Fruit fly (Drosophila melanogaster) whole organism, embryonic: Measurements from ENCODE around the gene CG4293.
A peak's percentile ranks its signal among the peaks of the same experiment; 100 is the strongest.

Experiments used
- BEAF-32 ChIP-seq: fragments of 200-800 bp; sonication (Bioruptor generic); optimal IDR thresholded peaks from 3 replicates; lab custom pipeline; 2017; ENCODE audit warnings: missing biosample characterization, missing genetic modification characterization, mild to moderate bottlenecking, moderate library complexity, missing genetic modification reagents
- CG10274 ChIP-seq: fragments of 200-800 bp; sonication (Bioruptor generic); optimal IDR thresholded peaks from 3 replicates; lab custom pipeline; 2017; ENCODE audit warnings: missing biosample characterization, mild to moderate bottlenecking, missing genetic modification characterization
- CG10654 ChIP-seq: fragments of 200-800 bp; sonication (Bioruptor generic); optimal IDR thresholded peaks from 2 replicates; lab custom pipeline; 2016; ENCODE audit warnings: missing biosample characterization, missing genetic modification characterization
- CG11504 ChIP-seq: fragments of 200-800 bp; sonication (Bioruptor generic); optimal IDR thresholded peaks from 3 replicates; lab custom pipeline; 2019; ENCODE audit warnings: missing biosample characterization, mild to moderate bottlenecking, missing genetic modification characterization, moderate library complexity
- CG11695 ChIP-seq: fragments of 200-800 bp; sonication (Bioruptor generic); IDR thresholded peaks from 3 replicates; pipeline ENCODE4 v1.3.6; 2022; ENCODE audit warnings: missing biosample characterization, missing genetic modification characterization
- CG12155 ChIP-seq: fragments of 200-800 bp; sonication (Bioruptor generic); optimal IDR thresholded peaks from 3 replicates; lab custom pipeline; 2016; ENCODE audit warnings: missing biosample characterization, missing genetic modification characterization
- CG14667 ChIP-seq: fragments of 200-800 bp; sonication (Bioruptor generic); IDR thresholded peaks from 2 replicates; pipeline ENCODE4 v1.3.6; 2022; ENCODE audit warnings: missing biosample characterization, missing genetic modification characterization
- CG14965 ChIP-seq: fragments of 200-800 bp; sonication (Bioruptor generic); optimal IDR thresholded peaks from 2 replicates; lab custom pipeline; 2016; ENCODE audit warnings: missing biosample characterization, missing genetic modification characterization, borderline replicate concordance
- CG2199 ChIP-seq: fragments of 200-800 bp; sonication (Bioruptor generic); IDR thresholded peaks from 3 replicates; pipeline ENCODE4 v1.3.6; 2022; ENCODE audit warnings: missing biosample characterization, missing genetic modification characterization
- CG31224 ChIP-seq: fragments of 200-800 bp; sonication (Bioruptor generic); IDR thresholded peaks from 2 replicates; pipeline ENCODE4 v1.3.6; 2022; ENCODE audit warnings: missing biosample characterization, missing genetic modification characterization
- CG33213 ChIP-seq: fragments of 200-800 bp; sonication (Bioruptor generic); optimal IDR thresholded peaks from 3 replicates; lab custom pipeline; 2016; ENCODE audit warnings: missing biosample characterization, missing genetic modification characterization
- CG4404 ChIP-seq: fragments of 200-800 bp; sonication (Bioruptor generic); IDR thresholded peaks from 2 replicates; pipeline ENCODE4 v1.3.6; 2022; ENCODE audit warnings: missing biosample characterization, missing genetic modification characterization
- CG4707 ChIP-seq: fragments of 200-800 bp; sonication (Bioruptor generic); optimal IDR thresholded peaks from 2 replicates; lab custom pipeline; 2018; ENCODE audit warnings: missing biosample characterization, mild to moderate bottlenecking, missing genetic modification characterization, moderate library complexity
- CG6175 ChIP-seq: fragments of 200-800 bp; sonication (Bioruptor generic); IDR thresholded peaks from 3 replicates; pipeline ENCODE4 v1.3.6; 2022; ENCODE audit warnings: missing biosample characterization, missing genetic modification characterization
- CG6765 ChIP-seq: fragments of 200-800 bp; sonication (Bioruptor generic); optimal IDR thresholded peaks from 3 replicates; lab custom pipeline; 2017; ENCODE audit warnings: missing biosample characterization, mild to moderate bottlenecking, missing genetic modification characterization
- CG7271 ChIP-seq: fragments of 200-800 bp; sonication (Bioruptor generic); optimal IDR thresholded peaks from 2 replicates; lab custom pipeline; 2018; ENCODE audit warnings: missing biosample characterization, mild to moderate bottlenecking, missing genetic modification characterization, moderate library complexity
- CG7928 ChIP-seq: fragments of 200-800 bp; sonication (Bioruptor generic); optimal IDR thresholded peaks from 2 replicates; lab custom pipeline; 2017; ENCODE audit warnings: missing biosample characterization, mild to moderate bottlenecking, missing genetic modification characterization
- CG8290 ChIP-seq, 3 experiments: fragments of 200-800 bp; sonication (Bioruptor generic); optimal IDR thresholded peaks; 2 replicates each; lab custom pipeline; 2016 to 2019; ENCODE audit warnings: missing biosample characterization in 3 of 3, missing genetic modification characterization in 3 of 3, mild to moderate bottlenecking in 2 of 3, moderate library complexity in 1 of 3
- CG8924 ChIP-seq: fragments of 200-800 bp; optimal IDR thresholded peaks from 3 replicates; lab custom pipeline; 2019; ENCODE audit warnings: missing biosample characterization, mild to moderate bottlenecking, missing genetic modification characterization, moderate library complexity
- CG9215 ChIP-seq: fragments of 200-800 bp; sonication (Bioruptor generic); IDR thresholded peaks from 2 replicates; pipeline ENCODE4 v1.3.6; 2022; ENCODE audit warnings: missing biosample characterization, missing genetic modification characterization
- CHES-1-like ChIP-seq: fragments of 200-800 bp; sonication (Bioruptor generic); optimal IDR thresholded peaks from 2 replicates; lab custom pipeline; 2016; ENCODE audit warnings: missing biosample characterization, missing genetic modification characterization
- Chrac-16 ChIP-seq: fragments of 200-800 bp; sonication (Bioruptor generic); optimal IDR thresholded peaks from 3 replicates; lab custom pipeline; 2016; ENCODE audit warnings: missing biosample characterization, missing genetic modification characterization
- Dll ChIP-seq: fragments of 200-800 bp; sonication (Bioruptor generic); IDR thresholded peaks from 4 replicates; pipeline ENCODE4 v1.3.6; 2022; ENCODE audit warnings: missing biosample characterization, missing genetic modification characterization; ENCODE audit not compliant: partially characterized antibody
- Doc2 ChIP-seq: fragments of 200-800 bp; sonication (Bioruptor generic); IDR thresholded peaks from 2 replicates; pipeline ENCODE4 v1.3.6; 2022; ENCODE audit warnings: missing biosample characterization, missing genetic modification characterization
- Dref ChIP-seq: fragments of 200-800 bp; sonication (Bioruptor generic); IDR thresholded peaks from 2 replicates; pipeline ENCODE4 v1.3.6; 2022; ENCODE audit warnings: missing biosample characterization, missing genetic modification characterization
- Drgx ChIP-seq: fragments of 200-800 bp; sonication (Bioruptor generic); IDR thresholded peaks from 2 replicates; pipeline ENCODE4 v1.3.6; 2022; ENCODE audit warnings: missing biosample characterization, missing genetic modification characterization
- Gsc ChIP-seq: fragments of 200-800 bp; sonication (Bioruptor generic); IDR thresholded peaks from 2 replicates; pipeline ENCODE4 v1.3.6; 2022; ENCODE audit warnings: missing biosample characterization, missing genetic modification characterization
- Jarid2 ChIP-seq: fragments of 200-800 bp; sonication (Bioruptor generic); optimal IDR thresholded peaks from 3 replicates; lab custom pipeline; 2017; ENCODE audit warnings: mild to moderate bottlenecking, missing biosample characterization, missing genetic modification reagents, missing genetic modification characterization
- MBD-R2 ChIP-seq: fragments of 200-800 bp; sonication (Bioruptor generic); IDR thresholded peaks from 2 replicates; pipeline ENCODE4 v1.3.6; 2022; ENCODE audit warnings: missing biosample characterization, missing genetic modification characterization
- MESR4 ChIP-seq: fragments of 200-800 bp; sonication (Bioruptor generic); optimal IDR thresholded peaks from 2 replicates; lab custom pipeline; 2018; ENCODE audit warnings: missing biosample characterization, mild to moderate bottlenecking, missing genetic modification characterization, moderate library complexity
- Mes4 ChIP-seq: fragments of 200-800 bp; sonication (Bioruptor generic); optimal IDR thresholded peaks from 2 replicates; lab custom pipeline; 2016; ENCODE audit warnings: missing biosample characterization, missing genetic modification characterization
- Oli ChIP-seq: fragments of 200-800 bp; sonication (Bioruptor generic); optimal IDR thresholded peaks from 2 replicates; lab custom pipeline; 2018; ENCODE audit warnings: missing biosample characterization, mild to moderate bottlenecking, missing genetic modification characterization, moderate library complexity
- Ptx1 ChIP-seq: fragments of 200-800 bp; sonication (Bioruptor generic); IDR thresholded peaks from 2 replicates; pipeline ENCODE4 v1.3.6; 2022; ENCODE audit warnings: missing biosample characterization, missing genetic modification characterization
- Ssrp ChIP-seq: fragments of 200-800 bp; sonication (Bioruptor generic); optimal IDR thresholded peaks from 2 replicates; lab custom pipeline; 2018; ENCODE audit warnings: missing biosample characterization, mild to moderate bottlenecking, missing genetic modification characterization, moderate library complexity
- Vsx1 ChIP-seq: fragments of 200-800 bp; sonication (Bioruptor generic); optimal IDR thresholded peaks from 2 replicates; lab custom pipeline; 2017; ENCODE audit warnings: missing biosample characterization, mild to moderate bottlenecking, missing genetic modification characterization, missing genetic modification reagents
- Xbp1 ChIP-seq: fragments of 200-800 bp; sonication (Bioruptor generic); optimal IDR thresholded peaks from 3 replicates; lab custom pipeline; 2016; ENCODE audit warnings: missing biosample characterization, mild to moderate bottlenecking, missing genetic modification characterization
- ara ChIP-seq: fragments of 200-800 bp; sonication (Bioruptor generic); IDR thresholded peaks from 2 replicates; pipeline ENCODE4 v1.3.6; 2022; ENCODE audit warnings: missing biosample characterization, missing genetic modification characterization
- bab2 ChIP-seq: fragments of 200-800 bp; sonication (Bioruptor generic); optimal IDR thresholded peaks from 2 replicates; lab custom pipeline; 2016; ENCODE audit warnings: missing biosample characterization, missing genetic modification characterization
- br ChIP-seq: fragments of >200 bp; optimal IDR thresholded peaks from 2 replicates; lab custom pipeline; 2017
- cato ChIP-seq: fragments of 200-800 bp; sonication (Bioruptor generic); optimal IDR thresholded peaks from 2 replicates; lab custom pipeline; 2016; ENCODE audit warnings: missing biosample characterization, missing genetic modification characterization, borderline replicate concordance
- caup ChIP-seq: fragments of 200-800 bp; sonication (Bioruptor generic); optimal IDR thresholded peaks from 3 replicates; lab custom pipeline; 2017; ENCODE audit warnings: missing biosample characterization, mild to moderate bottlenecking, missing genetic modification characterization, moderate library complexity; ENCODE audit not compliant: severe bottlenecking
- dati ChIP-seq: fragments of 200-800 bp; sonication (Bioruptor generic); IDR thresholded peaks from 2 replicates; pipeline ENCODE4 v1.3.6; 2022; ENCODE audit warnings: missing biosample characterization, missing genetic modification characterization
- gfzf ChIP-seq: fragments of 200-800 bp; sonication (Bioruptor generic); optimal IDR thresholded peaks from 2 replicates; lab custom pipeline; 2016; ENCODE audit warnings: missing biosample characterization, mild to moderate bottlenecking, missing genetic modification characterization, moderate library complexity
- gro ChIP-seq: fragments of 200-800 bp; sonication (Bioruptor generic); optimal IDR thresholded peaks from 2 replicates; lab custom pipeline; 2016; ENCODE audit warnings: missing biosample characterization, missing genetic modification characterization
- kah ChIP-seq: fragments of 200-800 bp; sonication (Bioruptor generic); optimal IDR thresholded peaks from 2 replicates; lab custom pipeline; 2018; ENCODE audit warnings: missing biosample characterization, mild to moderate bottlenecking, missing genetic modification characterization
- knrl ChIP-seq: fragments of 200-800 bp; sonication (Bioruptor generic); IDR thresholded peaks from 3 replicates; pipeline ENCODE4 v1.3.6; 2022; ENCODE audit warnings: missing biosample characterization, missing genetic modification characterization; ENCODE audit not compliant: partially characterized antibody
- lab ChIP-seq: fragments of 200-800 bp; sonication (Bioruptor generic); optimal IDR thresholded peaks from 3 replicates; lab custom pipeline; 2017; ENCODE audit warnings: missing biosample characterization, missing genetic modification characterization, mild to moderate bottlenecking, moderate library complexity, missing genetic modification reagents
- mam ChIP-seq: fragments of 200-800 bp; sonication (Bioruptor generic); optimal IDR thresholded peaks from 3 replicates; lab custom pipeline; 2016; ENCODE audit warnings: missing biosample characterization, missing genetic modification characterization
- nmo ChIP-seq: fragments of 200-800 bp; sonication (Bioruptor generic); optimal IDR thresholded peaks from 2 replicates; lab custom pipeline; 2018; ENCODE audit warnings: missing biosample characterization, mild to moderate bottlenecking, missing genetic modification characterization, moderate library complexity
- repo ChIP-seq: fragments of 200-800 bp; sonication (Bioruptor generic); optimal IDR thresholded peaks from 2 replicates; lab custom pipeline; 2016; ENCODE audit warnings: missing biosample characterization, missing genetic modification characterization
- ttk ChIP-seq: fragments of 200-800 bp; sonication (Bioruptor generic); IDR thresholded peaks from 2 replicates; pipeline ENCODE4 v2.1.2; 2022; ENCODE audit warnings: missing biosample characterization, missing genetic modification characterization

CG4293 gene

DNA sequence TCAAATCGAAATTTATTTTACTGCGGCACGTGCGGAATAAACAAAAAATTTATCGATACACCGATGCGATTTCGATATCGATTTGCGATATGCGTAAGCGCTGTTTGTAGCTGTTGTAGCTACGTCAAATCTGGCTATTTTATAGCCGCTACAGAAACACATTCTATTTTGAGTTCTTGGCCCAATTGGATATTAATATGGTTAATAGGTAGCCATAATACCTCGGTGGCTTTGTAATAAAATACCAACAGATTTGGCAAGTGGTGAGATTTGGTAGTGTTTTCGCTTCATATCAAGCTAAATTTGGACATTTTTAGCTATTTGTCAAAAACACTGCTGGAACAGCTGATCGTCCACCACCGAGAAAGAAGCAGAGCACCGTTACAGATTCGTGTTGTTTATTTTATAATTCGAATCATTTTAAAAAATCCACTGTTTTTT is 42.6 kb downstream of the CG4293 start, which contains the start of the genes CG18273 and CG3156 (continued):
- peak; percentile 65 for TF ChIP-seq Dll (GFP tag; lab: Robert Waterston, UW)
- no peak for TF ChIP-seq CG2199 (GFP tag; lab: Robert Waterston, UW)
- TF ChIP-seq dati (GFP tag; lab: Robert Waterston, UW), result no peak
- TF ChIP-seq Ssrp (tag; lab: Kevin White, UChicago), result no peak
- TF ChIP-seq br, result no peak
- TF ChIP-seq lab (GFP tag; lab: Kevin White, UChicago), result no peak
- no peak for TF ChIP-seq Chrac-16
- TF ChIP-seq CG7271 (tag; lab: Kevin White, UChicago), result no peak
- no peak for TF ChIP-seq CG11504 (tag; lab: Kevin White, UChicago)
- no peak for TF ChIP-seq Doc2 (GFP tag; lab: Robert Waterston, UW)
- peak; percentile 33 for TF ChIP-seq CG8924 (tag; lab: Kevin White, UChicago)
- no peak for TF ChIP-seq CG7928 (GFP tag; lab: Kevin White, UChicago)
- no peak for TF ChIP-seq CG33213 (GFP tag; lab: Kevin White, UChicago)
- peak; percentile 45 for TF ChIP-seq gro
- TF ChIP-seq CG14667 (GFP tag; lab: Robert Waterston, UW), result no peak
- TF ChIP-seq Xbp1, result no peak
- TF ChIP-seq CG12155, result no peak
- TF ChIP-seq Mes4 (GFP tag; lab: Kevin White, UChicago), result no peak
- TF ChIP-seq Drgx (GFP tag; lab: Robert Waterston, UW), result no peak
- TF ChIP-seq repo (GFP tag; lab: Kevin White, UChicago), result no peak
- TF ChIP-seq CG10274, result no peak
- no peak for TF ChIP-seq ttk (GFP tag; lab: Robert Waterston, UW)
- peak; percentile 70 for TF ChIP-seq MBD-R2 (GFP tag; lab: Robert Waterston, UW)
- no peak for TF ChIP-seq CG8290 (GFP tag; optimal IDR thresholded peaks at IDR 0.05; lab: Kevin White, UChicago)
- TF ChIP-seq CG8290 (tag; optimal IDR thresholded peaks at IDR 0.05; lab: Kevin White, UChicago), result no peak
- TF ChIP-seq nmo (GFP tag; lab: Kevin White, UChicago), result peak; percentile 65
- TF ChIP-seq Vsx1 (GFP tag; lab: Kevin White, UChicago), result no peak
- no peak for TF ChIP-seq ara
- peak; percentile 34 for TF ChIP-seq mam (GFP tag; lab: Kevin White, UChicago)
- TF ChIP-seq bab2 (GFP tag; lab: Kevin White, UChicago), result no peak
- TF ChIP-seq knrl (GFP tag; lab: Robert Waterston, UW), result peak; percentile 52
- no peak for TF ChIP-seq CG6765 (GFP tag; lab: Kevin White, UChicago)
- no peak for TF ChIP-seq kah (GFP tag; lab: Kevin White, UChicago)
- TF ChIP-seq CG6175 (GFP tag; lab: Robert Waterston, UW), result no peak
- TF ChIP-seq gfzf (GFP tag; lab: Kevin White, UChicago), result peak; percentile 39
- no peak for TF ChIP-seq Jarid2 (GFP tag; lab: Kevin White, UChicago)
- TF ChIP-seq CG31224 (GFP tag; lab: Robert Waterston, UW), result no peak
- no peak for TF ChIP-seq CG10654 (GFP tag; lab: Kevin White, UChicago)
- TF ChIP-seq CG14965 (GFP tag; lab: Kevin White, UChicago), result no peak
- TF ChIP-seq CHES-1-like (GFP tag; lab: Kevin White, UChicago), result peak; percentile 66
- TF ChIP-seq Dref (GFP tag; lab: Robert Waterston, UW), result peak; percentile 74
- TF ChIP-seq CG11695 (GFP tag; lab: Robert Waterston, UW), result no peak
- TF ChIP-seq CG9215, result no peak
- no peak for TF ChIP-seq Gsc (GFP tag; lab: Robert Waterston, UW)
- no peak for TF ChIP-seq CG4404 (GFP tag; lab: Robert Waterston, UW)
- TF ChIP-seq cato (GFP tag; lab: Kevin White, UChicago), result no peak
- TF ChIP-seq Ptx1, result no peak
- TF ChIP-seq MESR4 (GFP tag; lab: Kevin White, UChicago), result no peak
- TF ChIP-seq BEAF-32 (GFP tag; lab: Kevin White, UChicago), result peak; percentile 64
- no peak for TF ChIP-seq caup (GFP tag; lab: Kevin White, UChicago)
- no peak for TF ChIP-seq CG4707 (GFP tag; lab: Kevin White, UChicago)
- no peak for TF ChIP-seq Oli (tag; lab: Kevin White, UChicago)
